Fruit fly (Drosophila melanogaster): ENCODE results near the gene E5.

E5 gene

dm6 chr3R:13921806-13922515 lies 47.2 kb upstream of the E5 start (continued):
- TF ChIP-seq ara (GFP tag; IDR thresholded peaks at IDR 0.05) (peak; percentile 74; the same call in 1 of the 2 replicates), CG8765 (GFP tag; IDR thresholded peaks at IDR 0.05) (no peak), kah (GFP tag; optimal IDR thresholded peaks at IDR 0.05) (no peak), Ada2b (GFP tag; IDR thresholded peaks at IDR 0.05) (peak; percentile 68), CG31224 (GFP tag; IDR thresholded peaks at IDR 0.05) (no peak), CG43689 (GFP tag; IDR thresholded peaks at IDR 0.05) (no peak), Hr39 (optimal IDR thresholded peaks at IDR 0.05) (no peak), CG9797 (GFP tag; optimal IDR thresholded peaks at IDR 0.05) (no peak), hth (optimal IDR thresholded peaks at IDR 0.05) (no peak), chm (GFP tag; IDR thresholded peaks at IDR 0.05) (peak; percentile 56; the same call in 1 of the 2 replicates), CG2116 (GFP tag; optimal IDR thresholded peaks at IDR 0.05) (no peak), emc (GFP tag; optimal IDR thresholded peaks at IDR 0.05) (no peak), dati (GFP tag; IDR thresholded peaks at IDR 0.05) (no peak), CG30020 (tag; optimal IDR thresholded peaks at IDR 0.05) (no peak), lmd (GFP tag; IDR thresholded peaks at IDR 0.05) (peak; percentile 49; the same call in 1 of the 2 replicates), CG32767 (GFP tag; IDR thresholded peaks at IDR 0.05) (no peak), Max (GFP tag; optimal IDR thresholded peaks at IDR 0.05) (no peak), sens-2 (GFP tag; IDR thresholded peaks at IDR 0.05) (0 out of 2 replicates have a peak, but pooled peaks have one; percentile 20), CG17385 (GFP tag; optimal IDR thresholded peaks at IDR 0.05) (no peak), dysf (GFP tag; IDR thresholded peaks at IDR 0.05) (peak; percentile 59), pum (GFP tag; optimal IDR thresholded peaks at IDR 0.05) (no peak), salm (tag; optimal IDR thresholded peaks at IDR 0.05) (no peak), CG4424 (GFP tag; optimal IDR thresholded peaks at IDR 0.05) (peak; percentile 53), CoRest (tag; optimal IDR thresholded peaks at IDR 0.05) (no peak), CG6765 (GFP tag; optimal IDR thresholded peaks at IDR 0.05) (no peak), fu2 (GFP tag; optimal IDR thresholded peaks at IDR 0.05) (no peak), Fer2 (tag; optimal IDR thresholded peaks at IDR 0.05) (no peak), CkIIα-i1 (GFP tag; IDR thresholded peaks at IDR 0.05) (no peak), CG17359 (tag; optimal IDR thresholded peaks at IDR 0.05) (peak; percentile 42), maf-S (GFP tag; optimal IDR thresholded peaks at IDR 0.05) (no peak), CG10565 (GFP tag; optimal IDR thresholded peaks at IDR 0.05) (no peak), tio (GFP tag; optimal IDR thresholded peaks at IDR 0.05) (no peak), tup (GFP tag; optimal IDR thresholded peaks at IDR 0.05) (no peak), ind (GFP tag; optimal IDR thresholded peaks at IDR 0.05) (no peak), Bdp1 (GFP tag; optimal IDR thresholded peaks at IDR 0.05) (no peak), CG17802 (tag; optimal IDR thresholded peaks at IDR 0.05) (no peak), CG6683 (GFP tag; optimal IDR thresholded peaks at IDR 0.05) (no peak), CG17912 (GFP tag; optimal IDR thresholded peaks at IDR 0.05) (no peak), CG10209 (GFP tag; optimal IDR thresholded peaks at IDR 0.05) (no peak), gcm (GFP tag; optimal IDR thresholded peaks at IDR 0.05) (no peak), Dll (GFP tag; IDR thresholded peaks at IDR 0.05; ENCODE audit: partially characterized antibody) (peak; percentile 72; the same call in 3 of the 4 replicates), H2.0 (GFP tag; IDR thresholded peaks at IDR 0.05) (0 out of 2 replicates have a peak, but pooled peaks have one; percentile 31), CG4360 (GFP tag; IDR thresholded peaks at IDR 0.05) (peak; percentile 67), CG14860 (GFP tag; IDR thresholded peaks at IDR 0.05; ENCODE audit: partially characterized antibody) (peak; percentile 45; the same call in 1 of the 3 replicates), Dek (tag; optimal IDR thresholded peaks at IDR 0.05) (no peak), chn (GFP tag; optimal IDR thresholded peaks at IDR 0.05) (no peak), CG15601 (tag; optimal IDR thresholded peaks at IDR 0.05) (peak; percentile 7), CG4730 (GFP tag; IDR thresholded peaks at IDR 0.05) (no peak), crc (GFP tag; optimal IDR thresholded peaks at IDR 0.05) (no peak), da (GFP tag; optimal IDR thresholded peaks at IDR 0.05) (no peak)

All from whole organism, embryonic.